Fruit fly (Drosophila melanogaster): ENCODE data around the gene Muc12Ea.

Muc12Ea gene

dm6 chrX:14242941-14243736, 34.4 kb upstream of the Muc12Ea start, which contains the start of gene CG32599 (continued):
- TF ChIP-seq prd (optimal IDR thresholded peaks at IDR 0.05), result no peak
- peak; percentile 67; the same call in 2 of the 3 replicates for TF ChIP-seq prd (GFP tag; IDR thresholded peaks at IDR 0.05)
- peak; percentile 58; the same call in 1 of the 2 replicates for TF ChIP-seq ara (GFP tag; IDR thresholded peaks at IDR 0.05)
- peak in 1 of 2 experiments; percentile 44 for TF ChIP-seq bsh (GFP tag; optimal IDR thresholded peaks at IDR 0.05)
- peak; percentile 14 for TF ChIP-seq CG13296 (GFP tag; optimal IDR thresholded peaks at IDR 0.05)
- TF ChIP-seq CG7839 (tag; optimal IDR thresholded peaks at IDR 0.05), result peak; percentile 46
- TF ChIP-seq lola (GFP tag; optimal IDR thresholded peaks at IDR 0.05), result peak in 1 of 3 experiments; percentile 16
- TF ChIP-seq ranshi (GFP tag; IDR thresholded peaks at IDR 0.05), result peak; percentile 40; the same call in 1 of the 2 replicates
- TF ChIP-seq Hr3 (GFP tag; optimal IDR thresholded peaks at IDR 0.05), result peak; percentile 20
- TF ChIP-seq Bdp1 (GFP tag; optimal IDR thresholded peaks at IDR 0.05), result no peak
- peak; percentile 55 for TF ChIP-seq CoRest (tag; optimal IDR thresholded peaks at IDR 0.05)
- TF ChIP-seq Dref (GFP tag; IDR thresholded peaks at IDR 0.05), result peak; percentile 69
- TF ChIP-seq phol (tag; optimal IDR thresholded peaks at IDR 0.05), result peak; percentile 57
- peak; percentile 59 for TF ChIP-seq slbo (GFP tag; IDR thresholded peaks at IDR 0.05)
- TF ChIP-seq wdn (GFP tag; IDR thresholded peaks at IDR 0.05), result no peak
- TF ChIP-seq CG6689 (GFP tag; IDR thresholded peaks at IDR 0.05), result peak; percentile 62
- 0 out of 3 replicates have a peak, but pooled peaks have one; percentile 40 for TF ChIP-seq Doc3 (GFP tag; IDR thresholded peaks at IDR 0.05; ENCODE audit: partially characterized antibody)
- TF ChIP-seq chinmo (GFP tag; IDR thresholded peaks at IDR 0.05; ENCODE audit: partially characterized antibody), result 0 out of 4 replicates have a peak, but pooled peaks have one; percentile 44
- TF ChIP-seq tna (GFP tag; IDR thresholded peaks at IDR 0.05; ENCODE audit: partially characterized antibody), result peak; percentile 47; the same call in 1 of the 2 replicates
- peak; percentile 63 for TF ChIP-seq Bgb (GFP tag; IDR thresholded peaks at IDR 0.05; ENCODE audit: partially characterized antibody)
- TF ChIP-seq pzg (GFP tag; optimal IDR thresholded peaks at IDR 0.05), result peak; percentile 23
- peak; percentile 48 for TF ChIP-seq CG9727 (GFP tag; optimal IDR thresholded peaks at IDR 0.05)
- TF ChIP-seq dmrt99B (tag; optimal IDR thresholded peaks at IDR 0.05), result peak; percentile 21
- TF ChIP-seq hbn (GFP tag; IDR thresholded peaks at IDR 0.05; ENCODE audit: partially characterized antibody), result peak; percentile 47; the same call in 1 of the 2 replicates
- TF ChIP-seq CG7357 (GFP tag; IDR thresholded peaks at IDR 0.05), result peak; percentile 73
- TF ChIP-seq sna (GFP tag; IDR thresholded peaks at IDR 0.05; ENCODE audit: partially characterized antibody), result 0 out of 2 replicates have a peak, but pooled peaks have one; percentile 42
- peak; percentile 59; the same call in 2 of the 3 replicates for TF ChIP-seq CG14860 (GFP tag; IDR thresholded peaks at IDR 0.05; ENCODE audit: partially characterized antibody)
- TF ChIP-seq Hr51 (GFP tag; optimal IDR thresholded peaks at IDR 0.05), result peak in 1 of 2 experiments; percentile 45
- no peak for TF ChIP-seq CG17186 (GFP tag; optimal IDR thresholded peaks at IDR 0.05)
- peak; percentile 40 for TF ChIP-seq CG17802 (tag; optimal IDR thresholded peaks at IDR 0.05)
- TF ChIP-seq CG12391 (tag; optimal IDR thresholded peaks at IDR 0.05), result peak; percentile 62
- TF ChIP-seq CG17829 (tag; optimal IDR thresholded peaks at IDR 0.05), result peak; percentile 44
- TF ChIP-seq CG9817 (tag; optimal IDR thresholded peaks at IDR 0.05), result peak; percentile 4
- peak; percentile 64; the same call in 2 of the 3 replicates for TF ChIP-seq knrl (GFP tag; IDR thresholded peaks at IDR 0.05; ENCODE audit: partially characterized antibody)
- no peak for TF ChIP-seq en (GFP tag; optimal IDR thresholded peaks at IDR 0.05)
- peak; percentile 58; the same call in 2 of the 3 replicates for TF ChIP-seq vnd (GFP tag; IDR thresholded peaks at IDR 0.05; ENCODE audit: partially characterized antibody)
- TF ChIP-seq ind (GFP tag; optimal IDR thresholded peaks at IDR 0.05), result peak; percentile 22
- peak; percentile 59 for TF ChIP-seq CG10366 (GFP tag; IDR thresholded peaks at IDR 0.05)
- TF ChIP-seq CG6813 (GFP tag; optimal IDR thresholded peaks at IDR 0.05), result no peak
- TF ChIP-seq Oli (tag; optimal IDR thresholded peaks at IDR 0.05), result peak; percentile 11
- TF ChIP-seq CG15696 (tag; optimal IDR thresholded peaks at IDR 0.05), result peak; percentile 21
- peak; percentile 75 for TF ChIP-seq CG3995 (GFP tag; optimal IDR thresholded peaks at IDR 0.05)
- TF ChIP-seq Lpt (GFP tag; optimal IDR thresholded peaks at IDR 0.05), result no peak
- peak; percentile 63 for TF ChIP-seq unc-4 (GFP tag; IDR thresholded peaks at IDR 0.05; ENCODE audit: partially characterized antibody)
- TF ChIP-seq disco-r (GFP tag; optimal IDR thresholded peaks at IDR 0.05), result no peak
- TF ChIP-seq twi (tag; optimal IDR thresholded peaks at IDR 0.05), result no peak

Data from whole organism, embryonic.